Worm (Caenorhabditis elegans): ENCODE data around the gene egl-44.

DNA sequence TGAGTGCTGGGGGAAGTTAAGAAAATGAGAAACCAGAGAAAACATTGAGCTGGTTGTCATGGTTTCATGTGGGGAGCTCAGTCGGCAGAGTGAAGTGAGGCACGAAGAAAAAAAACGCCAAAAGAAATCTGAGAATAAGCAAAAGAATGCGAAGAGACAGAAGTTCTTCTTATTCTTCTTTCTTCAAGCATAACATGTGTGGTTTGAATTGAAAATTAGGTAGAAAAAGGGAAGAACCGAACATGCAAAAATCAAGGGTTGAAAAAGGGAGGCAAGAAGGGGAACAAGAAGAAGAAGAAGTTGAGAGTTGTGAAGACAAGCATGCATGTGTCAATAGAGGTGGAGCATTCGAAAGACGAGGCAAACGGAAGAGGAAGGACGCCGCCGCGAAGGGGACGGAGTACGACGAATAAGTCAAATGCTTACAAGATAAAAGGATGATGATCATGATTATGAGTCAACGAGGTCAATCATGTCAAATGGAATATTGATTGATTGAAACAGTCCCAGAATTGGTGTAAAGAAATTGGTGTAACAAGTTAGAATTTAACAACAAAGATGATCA, 29.3 kb downstream of the egl-44 start:
- TF ChIP-seq nhr-28 (tag; optimal IDR thresholded peaks at IDR 0.05) (no peak), ztf-4 (tag; optimal IDR thresholded peaks at IDR 0.05) (no peak), lsy-2 (tag; optimal IDR thresholded peaks at IDR 0.05) (no peak), C16A3.4 (tag; optimal IDR thresholded peaks at IDR 0.05) (no peak), nhr-90 (tag; optimal IDR thresholded peaks at IDR 0.05; ENCODE audit: poor library complexity) (no peak), lin-13 (GFP tag; optimal IDR thresholded peaks at IDR 0.05) (no peak), lin-39 (tag; optimal IDR thresholded peaks at IDR 0.05) (no peak), nhr-12 (tag; optimal IDR thresholded peaks at IDR 0.05) (no peak), mef-2 (tag; optimal IDR thresholded peaks at IDR 0.05) (no peak), nhr-76 (tag; optimal IDR thresholded peaks at IDR 0.05) (no peak)
